Fruit fly (Drosophila melanogaster): Measurements from ENCODE around the gene pn.

The pn gene

dm6 chrX:2134226-2134880, 46.7 kb upstream of the pn start (continued):
- peak; percentile 73 for TF ChIP-seq dmrt11E (tag; optimal IDR thresholded peaks at IDR 0.05)
- TF ChIP-seq Hr51 (GFP tag; optimal IDR thresholded peaks at IDR 0.05): peak; percentile 44 to 65
- no peak for TF ChIP-seq Dref (GFP tag; IDR thresholded peaks at IDR 0.05)
- TF ChIP-seq sd (tag; optimal IDR thresholded peaks at IDR 0.05): no peak
- peak; percentile 6 for TF ChIP-seq CG4328 (GFP tag; optimal IDR thresholded peaks at IDR 0.05)
- no peak for TF ChIP-seq Trl (optimal IDR thresholded peaks at IDR 0.05)
- peak; percentile 43 for TF ChIP-seq Trl (GFP tag; optimal IDR thresholded peaks at IDR 0.05)
- TF ChIP-seq CG14050 (GFP tag; IDR thresholded peaks at IDR 0.05): peak; percentile 43; the same call in 1 of the 3 replicates
- no peak for TF ChIP-seq HLHmδ (GFP tag; optimal IDR thresholded peaks at IDR 0.05)
- no peak for TF ChIP-seq pita (GFP tag; optimal IDR thresholded peaks at IDR 0.05)
- peak; percentile 79 for TF ChIP-seq phol (tag; optimal IDR thresholded peaks at IDR 0.05)
- TF ChIP-seq CG1602 (GFP tag; optimal IDR thresholded peaks at IDR 0.05): peak; percentile 61
- peak; percentile 62 for TF ChIP-seq jing (GFP tag; optimal IDR thresholded peaks at IDR 0.05)
- no peak for TF ChIP-seq usp (GFP tag; optimal IDR thresholded peaks at IDR 0.05)
- TF ChIP-seq ewg (GFP tag; optimal IDR thresholded peaks at IDR 0.05): peak; percentile 24
- TF ChIP-seq ham (GFP tag; IDR thresholded peaks at IDR 0.05): no peak
- TF ChIP-seq Side (GFP tag; optimal IDR thresholded peaks at IDR 0.05): peak; percentile 42
- no peak for TF ChIP-seq CG16813 (GFP tag; IDR thresholded peaks at IDR 0.05; ENCODE audit: partially characterized antibody)
- 0 out of 3 replicates have a peak, but pooled peaks have one; percentile 44 for TF ChIP-seq ase (GFP tag; IDR thresholded peaks at IDR 0.05)
- peak; percentile 29; the same call in 2 of the 3 replicates for TF ChIP-seq Aef1 (GFP tag; IDR thresholded peaks at IDR 0.05)
- no peak for TF ChIP-seq CG11560 (tag; IDR thresholded peaks at IDR 0.05)
- TF ChIP-seq gro (GFP tag; optimal IDR thresholded peaks at IDR 0.05): peak; percentile 26
- TF ChIP-seq CG10979 (tag; optimal IDR thresholded peaks at IDR 0.05): peak; percentile 81
- peak; percentile 60 for TF ChIP-seq CG8359 (GFP tag; optimal IDR thresholded peaks at IDR 0.05; ENCODE audit: borderline replicate concordance)
- TF ChIP-seq cato (GFP tag; optimal IDR thresholded peaks at IDR 0.05; ENCODE audit: borderline replicate concordance): peak; percentile 34
- peak; percentile 34 for TF ChIP-seq MTF-1 (GFP tag; optimal IDR thresholded peaks at IDR 0.05; ENCODE audit: borderline replicate concordance)
- TF ChIP-seq lmd (GFP tag; IDR thresholded peaks at IDR 0.05): peak; percentile 55
- TF ChIP-seq Spps (tag; optimal IDR thresholded peaks at IDR 0.05): peak; percentile 37
- no peak for TF ChIP-seq klu (GFP tag; IDR thresholded peaks at IDR 0.05)
- TF ChIP-seq CG30431 (GFP tag; optimal IDR thresholded peaks at IDR 0.05): peak; percentile 60
- peak; percentile 39 for TF ChIP-seq zen (tag; optimal IDR thresholded peaks at IDR 0.05)
- TF ChIP-seq Rfx (GFP tag; IDR thresholded peaks at IDR 0.05): peak; percentile 39
- TF ChIP-seq NK7.1 (GFP tag; optimal IDR thresholded peaks at IDR 0.05): no peak
- TF ChIP-seq scrt (GFP tag; optimal IDR thresholded peaks at IDR 0.05): peak; percentile 65
- no peak for TF ChIP-seq CG34224 (GFP tag; IDR thresholded peaks at IDR 0.05; ENCODE audit: partially characterized antibody)
- TF ChIP-seq dm (GFP tag; optimal IDR thresholded peaks at IDR 0.05): peak; percentile 9
- TF ChIP-seq pnt (GFP tag; optimal IDR thresholded peaks at IDR 0.05): peak; percentile 53
- peak; percentile 46 for TF ChIP-seq CG1233 (GFP tag; optimal IDR thresholded peaks at IDR 0.05)
- no peak for TF ChIP-seq GATAe (GFP tag; conservative IDR thresholded peaks at IDR 0.05)
- no peak for TF ChIP-seq dati (GFP tag; IDR thresholded peaks at IDR 0.05)
- no peak for TF ChIP-seq Doc3 (GFP tag; IDR thresholded peaks at IDR 0.05; ENCODE audit: partially characterized antibody)
- no peak for TF ChIP-seq hbn (GFP tag; IDR thresholded peaks at IDR 0.05; ENCODE audit: partially characterized antibody)
- no peak for TF ChIP-seq crol (GFP tag; IDR thresholded peaks at IDR 0.05)
- peak; percentile 59 for TF ChIP-seq trem (tag; optimal IDR thresholded peaks at IDR 0.05)
- TF ChIP-seq CG7357 (GFP tag; IDR thresholded peaks at IDR 0.05): peak; percentile 49; the same call in 1 of the 3 replicates
- no peak for TF ChIP-seq CG4730 (GFP tag; IDR thresholded peaks at IDR 0.05)
- no peak for TF ChIP-seq sqz (GFP tag; optimal IDR thresholded peaks at IDR 0.05)
- TF ChIP-seq CG10267 (tag; optimal IDR thresholded peaks at IDR 0.05): peak; percentile 65
- TF ChIP-seq tll (GFP tag; optimal IDR thresholded peaks at IDR 0.05): no peak
